Fruit fly (Drosophila melanogaster) whole organism, embryonic: Measurements from ENCODE around the gene alien.

Experiments used
- Awh ChIP-seq: fragments of 200-800 bp; sonication (Bioruptor generic); IDR thresholded peaks from 2 replicates; pipeline ENCODE4, ENCODE4 v1.3.6; 2022; ENCODE audit warnings: missing biosample characterization, missing genetic modification characterization
- B-H1 ChIP-seq: fragments of 200-800 bp; sonication (Bioruptor generic); IDR thresholded peaks from 3 replicates; pipeline ENCODE4 v1.3.6; 2022; ENCODE audit warnings: missing biosample characterization, missing genetic modification characterization
- BtbVII ChIP-seq: fragments of 200-800 bp; sonication (Bioruptor generic); optimal IDR thresholded peaks from 3 replicates; lab custom pipeline; 2017; ENCODE audit warnings: missing biosample characterization, mild to moderate bottlenecking, missing genetic modification characterization
- CG11247 ChIP-seq: fragments of 200-800 bp; sonication (Bioruptor generic); IDR thresholded peaks from 2 replicates; pipeline ENCODE4 v1.3.6; 2022; ENCODE audit warnings: missing biosample characterization, missing genetic modification characterization
- CG11504 ChIP-seq: fragments of 200-800 bp; sonication (Bioruptor generic); optimal IDR thresholded peaks from 3 replicates; lab custom pipeline; 2019; ENCODE audit warnings: missing biosample characterization, mild to moderate bottlenecking, missing genetic modification characterization, moderate library complexity
- CG11696 ChIP-seq: fragments of 200-800 bp; sonication (Bioruptor generic); IDR thresholded peaks from 2 replicates; pipeline ENCODE4 v1.3.6; 2022; ENCODE audit warnings: missing biosample characterization, missing genetic modification characterization
- CG1233 ChIP-seq: fragments of 200-800 bp; sonication (Bioruptor generic); optimal IDR thresholded peaks from 4 replicates; lab custom pipeline; 2018; ENCODE audit warnings: missing biosample characterization, mild to moderate bottlenecking, missing genetic modification characterization
- CG12769 ChIP-seq: fragments of 200-800 bp; sonication (Bioruptor generic); optimal IDR thresholded peaks from 2 replicates; lab custom pipeline; 2019; ENCODE audit warnings: missing biosample characterization, mild to moderate bottlenecking, missing genetic modification characterization, moderate library complexity
- CG14667 ChIP-seq: fragments of 200-800 bp; sonication (Bioruptor generic); IDR thresholded peaks from 2 replicates; pipeline ENCODE4 v1.3.6; 2022; ENCODE audit warnings: missing biosample characterization, missing genetic modification characterization
- CG17612 ChIP-seq: fragments of 200-800 bp; sonication (Bioruptor generic); IDR thresholded peaks from 2 replicates; pipeline ENCODE4 v1.3.6; 2022; ENCODE audit warnings: missing biosample characterization, missing genetic modification characterization
- CG17802 ChIP-seq: fragments of 200-800 bp; sonication (Bioruptor generic); optimal IDR thresholded peaks from 2 replicates; lab custom pipeline; 2018; ENCODE audit warnings: missing biosample characterization, mild to moderate bottlenecking, missing genetic modification characterization, moderate library complexity
- CG2120 ChIP-seq: fragments of 200-800 bp; sonication (Bioruptor generic); optimal IDR thresholded peaks from 3 replicates; lab custom pipeline; 2016; ENCODE audit warnings: missing biosample characterization, missing genetic modification characterization
- CG2202 ChIP-seq: fragments of 200-800 bp; sonication (Bioruptor generic); optimal IDR thresholded peaks from 2 replicates; lab custom pipeline; 2018; ENCODE audit warnings: missing biosample characterization, mild to moderate bottlenecking, missing genetic modification characterization
- CG30020 ChIP-seq: fragments of 200-800 bp; optimal IDR thresholded peaks from 2 replicates; lab custom pipeline; 2019; ENCODE audit warnings: missing biosample characterization, mild to moderate bottlenecking, missing genetic modification characterization, moderate library complexity
- CG30431 ChIP-seq: fragments of 200-800 bp; sonication (Bioruptor generic); optimal IDR thresholded peaks from 2 replicates; lab custom pipeline; 2017; ENCODE audit warnings: missing biosample characterization, missing genetic modification characterization
- CG3065 ChIP-seq: fragments of 200-800 bp; sonication (Bioruptor generic); optimal IDR thresholded peaks from 2 replicates; lab custom pipeline; 2016; ENCODE audit warnings: missing biosample characterization, missing genetic modification characterization
- CG4820 ChIP-seq: fragments of 200-800 bp; sonication (Bioruptor generic); optimal IDR thresholded peaks from 3 replicates; lab custom pipeline; 2016; ENCODE audit warnings: missing biosample characterization, missing genetic modification characterization
- CG9817 ChIP-seq: fragments of 200-800 bp; sonication (Bioruptor generic); optimal IDR thresholded peaks from 2 replicates; lab custom pipeline; 2018; ENCODE audit warnings: missing biosample characterization, mild to moderate bottlenecking, missing genetic modification characterization, moderate library complexity
- Camta ChIP-seq: fragments of 200-800 bp; sonication (Bioruptor generic); optimal IDR thresholded peaks from 2 replicates; lab custom pipeline; 2016; ENCODE audit warnings: missing biosample characterization, missing genetic modification characterization
- Dll ChIP-seq: fragments of 200-800 bp; sonication (Bioruptor generic); IDR thresholded peaks from 4 replicates; pipeline ENCODE4 v1.3.6; 2022; ENCODE audit warnings: missing biosample characterization, missing genetic modification characterization; ENCODE audit not compliant: partially characterized antibody
- Doc3 ChIP-seq: fragments of 200-800 bp; sonication (Bioruptor generic); IDR thresholded peaks from 3 replicates; pipeline ENCODE4 v1.3.6; 2022; ENCODE audit warnings: missing biosample characterization, missing genetic modification characterization; ENCODE audit not compliant: partially characterized antibody
- HLH4C ChIP-seq: fragments of 200-800 bp; sonication (Bioruptor generic); IDR thresholded peaks from 3 replicates; pipeline ENCODE4 v1.3.6; 2022; ENCODE audit warnings: missing biosample characterization, missing genetic modification characterization; ENCODE audit not compliant: partially characterized antibody
- HLHmδ ChIP-seq: fragments of 200-800 bp; sonication (Bioruptor generic); optimal IDR thresholded peaks from 2 replicates; lab custom pipeline; 2018; ENCODE audit warnings: missing biosample characterization, mild to moderate bottlenecking, missing genetic modification characterization, moderate library complexity
- HmgD ChIP-seq: fragments of 200-800 bp; sonication (Bioruptor generic); optimal IDR thresholded peaks from 3 replicates; lab custom pipeline; 2016; ENCODE audit warnings: missing biosample characterization, missing genetic modification characterization
- Nf-YC ChIP-seq: fragments of 200-800 bp; optimal IDR thresholded peaks from 3 replicates; lab custom pipeline; 2019; ENCODE audit warnings: missing biosample characterization, mild to moderate bottlenecking, missing genetic modification characterization, moderate library complexity
- Ravus ChIP-seq: fragments of 200-800 bp; sonication (Bioruptor generic); IDR thresholded peaks from 2 replicates; pipeline ENCODE4 v1.3.6; 2022; ENCODE audit warnings: missing biosample characterization, missing genetic modification characterization
- TFAM ChIP-seq: fragments of 200-800 bp; sonication (Bioruptor generic); optimal IDR thresholded peaks from 2 replicates; lab custom pipeline; 2017; ENCODE audit warnings: missing biosample characterization, missing genetic modification characterization, inconsistent platforms
- Trl ChIP-seq, 3 experiments: fragments of >200 bp in 2 of 3; fragments of 200-800 bp in 1 of 3; sonication (Bioruptor generic) in 1 of 3; optimal IDR thresholded peaks; 2 replicates in 1 of 3; 3 replicates in 2 of 3; lab custom pipeline; 2016 to 2017; ENCODE audit warnings: missing biosample characterization in 1 of 3, missing genetic modification characterization in 1 of 3
- Vsx1 ChIP-seq: fragments of 200-800 bp; sonication (Bioruptor generic); optimal IDR thresholded peaks from 2 replicates; lab custom pipeline; 2017; ENCODE audit warnings: missing biosample characterization, mild to moderate bottlenecking, missing genetic modification characterization, missing genetic modification reagents
- cad ChIP-seq: fragments of >200 bp; optimal IDR thresholded peaks from 2 replicates; lab custom pipeline; 2017; ENCODE audit warnings: missing biosample characterization, missing genetic modification characterization
- chm ChIP-seq: fragments of 200-800 bp; sonication (Bioruptor generic); IDR thresholded peaks from 2 replicates; pipeline ENCODE4 v1.3.6; 2022; ENCODE audit warnings: missing biosample characterization, missing genetic modification characterization
- crc ChIP-seq: fragments of 200-800 bp; sonication (Bioruptor generic); optimal IDR thresholded peaks from 2 replicates; lab custom pipeline; 2016; ENCODE audit warnings: missing biosample characterization, missing genetic modification characterization
- dmrt99B ChIP-seq: fragments of 200-800 bp; sonication (Bioruptor generic); optimal IDR thresholded peaks from 2 replicates; lab custom pipeline; 2018; ENCODE audit warnings: missing biosample characterization, mild to moderate bottlenecking, missing genetic modification characterization, moderate library complexity
- dpn ChIP-seq, 2 experiments: fragments of 200-800 bp; sonication (Bioruptor generic); optimal IDR thresholded peaks; 3 replicates each; lab custom pipeline; 2016; ENCODE audit warnings: missing biosample characterization in 2 of 2, missing genetic modification characterization in 2 of 2
- eve ChIP-seq, 2 experiments: fragments of >200 bp; optimal IDR thresholded peaks; 2 replicates each; lab custom pipeline; 2017; ENCODE audit warnings: missing biosample characterization in 2 of 2, missing genetic modification characterization in 2 of 2
- gsb-n ChIP-seq: fragments of 200-800 bp; sonication (Bioruptor generic); optimal IDR thresholded peaks from 3 replicates; lab custom pipeline; 2018; ENCODE audit warnings: missing biosample characterization, mild to moderate bottlenecking, missing genetic modification characterization
- inv ChIP-seq: fragments of 200-800 bp; sonication (Bioruptor generic); IDR thresholded peaks from 2 replicates; pipeline ENCODE4 v1.3.6; 2022; ENCODE audit warnings: missing biosample characterization, missing genetic modification characterization; ENCODE audit not compliant: partially characterized antibody
- jumu ChIP-seq: fragments of 200-800 bp; sonication (Bioruptor generic); optimal IDR thresholded peaks from 3 replicates; lab custom pipeline; 2016; ENCODE audit warnings: missing biosample characterization, missing genetic modification characterization
- ken ChIP-seq: fragments of 200-800 bp; sonication (Bioruptor generic); IDR thresholded peaks from 3 replicates; pipeline ENCODE4 v1.3.6; 2022; ENCODE audit warnings: missing biosample characterization, missing genetic modification characterization
- mirr ChIP-seq: fragments of 200-800 bp; sonication (Bioruptor generic); optimal IDR thresholded peaks from 3 replicates; lab custom pipeline; 2018; ENCODE audit warnings: missing biosample characterization, mild to moderate bottlenecking, missing genetic modification characterization
- nau ChIP-seq: fragments of 200-800 bp; sonication (Bioruptor generic); optimal IDR thresholded peaks from 3 replicates; lab custom pipeline; 2017; ENCODE audit warnings: missing biosample characterization, mild to moderate bottlenecking, missing genetic modification characterization, missing genetic modification reagents
- nom ChIP-seq: fragments of 200-800 bp; sonication (Bioruptor generic); optimal IDR thresholded peaks from 2 replicates; lab custom pipeline; 2017; ENCODE audit warnings: missing biosample characterization, missing genetic modification characterization, mild to moderate bottlenecking, moderate library complexity, missing genetic modification reagents
- org-1 ChIP-seq: fragments of 200-800 bp; sonication (Bioruptor generic); optimal IDR thresholded peaks from 2 replicates; lab custom pipeline; 2017; ENCODE audit warnings: missing biosample characterization, missing genetic modification characterization
- p53 ChIP-seq: fragments of 200-800 bp; sonication (Bioruptor generic); optimal IDR thresholded peaks from 2 replicates; lab custom pipeline; 2016; ENCODE audit warnings: missing biosample characterization, missing genetic modification characterization
- sc ChIP-seq, 3 experiments: fragments of >200 bp in 2 of 3; fragments of 200-800 bp in 1 of 3; sonication (Bioruptor generic) in 1 of 3; optimal IDR thresholded peaks; 2 replicates in 2 of 3; 3 replicates in 1 of 3; lab custom pipeline; 2017; ENCODE audit warnings: mild to moderate bottlenecking in 1 of 3, missing biosample characterization in 1 of 3, missing genetic modification characterization in 1 of 3, missing genetic modification reagents in 1 of 3
- slou ChIP-seq: fragments of 200-800 bp; sonication (Bioruptor generic); optimal IDR thresholded peaks from 3 replicates; lab custom pipeline; 2016; ENCODE audit warnings: missing biosample characterization, missing genetic modification characterization
- stwl ChIP-seq: fragments of 200-800 bp; sonication (Bioruptor generic); optimal IDR thresholded peaks from 3 replicates; lab custom pipeline; 2018; ENCODE audit warnings: missing biosample characterization, mild to moderate bottlenecking, missing genetic modification characterization, moderate library complexity
- sug ChIP-seq: fragments of 200-800 bp; optimal IDR thresholded peaks from 2 replicates; lab custom pipeline; 2019; ENCODE audit warnings: missing biosample characterization, mild to moderate bottlenecking, missing genetic modification characterization, moderate library complexity
- unc-4 ChIP-seq: fragments of 200-800 bp; sonication (Bioruptor generic); IDR thresholded peaks from 2 replicates; pipeline ENCODE4 v1.3.6; 2022; ENCODE audit warnings: missing biosample characterization, missing genetic modification characterization; ENCODE audit not compliant: partially characterized antibody

alien gene

DNA sequence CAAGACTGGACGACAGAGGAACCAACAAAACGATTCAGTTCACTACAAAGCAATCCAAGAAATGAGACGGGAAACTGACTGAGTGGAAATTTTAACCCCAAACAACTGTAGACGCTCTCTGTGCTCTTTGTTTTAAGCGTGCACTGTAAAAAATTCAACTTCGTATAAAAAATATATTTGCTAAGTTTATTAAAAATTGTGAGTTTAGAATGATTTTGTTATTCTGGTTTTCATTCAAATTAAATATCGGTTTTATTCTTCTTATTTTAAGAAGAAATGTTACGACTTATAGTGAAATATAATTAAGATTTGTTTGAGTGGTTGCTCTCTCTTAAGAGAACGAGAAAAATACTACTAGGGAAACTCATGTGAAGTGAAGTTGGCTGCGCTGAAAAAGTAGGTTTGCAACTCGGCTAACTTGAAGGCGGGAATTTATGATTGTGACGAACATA, 39.1 kb downstream of the alien start (continued):
- TF ChIP-seq Dll (0 out of 4 replicates have a peak, but pooled peaks have one; percentile 19), inv (GFP tag; lab: Robert Waterston, UW) (no peak), CG9817 (tag; lab: Kevin White, UChicago) (peak; percentile 80), dmrt99B (peak; percentile 94), eve (GFP tag; optimal IDR thresholded peaks at IDR 0.05; lab: Kevin White, UChicago) (peak in 1 of 2 experiments; percentile 93), CG12769 (tag; lab: Kevin White, UChicago) (peak; percentile 88), CG17612 (peak; percentile 94), gsb-n (peak; percentile 95), HLHmδ (GFP tag; lab: Kevin White, UChicago) (peak; percentile 77), CG1233 (GFP tag; lab: Kevin White, UChicago) (peak; percentile 89), Doc3 (GFP tag; lab: Robert Waterston, UW) (no peak), HLH4C (GFP tag; lab: Robert Waterston, UW) (no peak), ken (GFP tag; lab: Robert Waterston, UW) (peak; percentile 97), sug (tag; lab: Kevin White, UChicago) (peak; percentile 72), slou (peak; percentile 89), dpn (GFP tag; optimal IDR thresholded peaks at IDR 0.05; lab: Kevin White, UChicago) (peak; percentile 91 to 97), CG4820 (GFP tag; lab: Kevin White, UChicago) (peak; percentile 88), mirr (GFP tag; lab: Kevin White, UChicago) (peak; percentile 69), crc (GFP tag; lab: Kevin White, UChicago) (peak; percentile 93), stwl (tag; lab: Kevin White, UChicago) (peak; percentile 83), org-1 (peak; percentile 91), Trl (optimal IDR thresholded peaks at IDR 0.05; lab: Kevin White, UChicago) (peak; percentile 84 to 97), Trl (GFP tag; optimal IDR thresholded peaks at IDR 0.05; lab: Kevin White, UChicago) (peak; percentile 97), Vsx1 (GFP tag; lab: Kevin White, UChicago) (peak; percentile 83), CG30431 (peak; percentile 82), CG11247 (GFP tag; lab: Robert Waterston, UW) (peak; percentile 94), p53 (GFP tag; lab: Kevin White, UChicago) (peak; percentile 86), Camta (peak; percentile 98), chm (GFP tag; lab: Robert Waterston, UW) (peak; percentile 98), nau (GFP tag; lab: Kevin White, UChicago) (peak; percentile 86), unc-4 (GFP tag; lab: Robert Waterston, UW) (no peak; the same call in 1 of the 2 replicates), Ravus (GFP tag; lab: Robert Waterston, UW) (peak; percentile 95), CG2202 (tag; lab: Kevin White, UChicago) (peak; percentile 90), CG2120 (peak; percentile 95), TFAM (GFP tag; lab: Kevin White, UChicago) (peak; percentile 79), CG30020 (tag; lab: Kevin White, UChicago) (peak; percentile 67), Awh (GFP tag; lab: Robert Waterston, UW) (peak; percentile 98), B-H1 (GFP tag; lab: Robert Waterston, UW) (peak; percentile 98), HmgD (GFP tag; lab: Kevin White, UChicago) (peak; percentile 83), Nf-YC (tag; lab: Kevin White, UChicago) (peak; percentile 71), CG14667 (GFP tag; lab: Robert Waterston, UW) (peak; percentile 96), jumu (GFP tag; lab: Kevin White, UChicago) (peak; percentile 96), CG11696 (GFP tag; lab: Robert Waterston, UW) (peak; percentile 92), BtbVII (GFP tag; lab: Kevin White, UChicago) (peak; percentile 76), cad (no peak), CG17802 (tag; lab: Kevin White, UChicago) (peak; percentile 72), CG11504 (peak; percentile 97), sc (optimal IDR thresholded peaks at IDR 0.05; lab: Kevin White, UChicago) (no peak), sc (GFP tag; optimal IDR thresholded peaks at IDR 0.05; lab: Kevin White, UChicago) (peak; percentile 88), nom (no peak), CG3065 (peak; percentile 85)
